Worm (Caenorhabditis elegans): ENCODE data around the gene agxt-1.

DNA sequence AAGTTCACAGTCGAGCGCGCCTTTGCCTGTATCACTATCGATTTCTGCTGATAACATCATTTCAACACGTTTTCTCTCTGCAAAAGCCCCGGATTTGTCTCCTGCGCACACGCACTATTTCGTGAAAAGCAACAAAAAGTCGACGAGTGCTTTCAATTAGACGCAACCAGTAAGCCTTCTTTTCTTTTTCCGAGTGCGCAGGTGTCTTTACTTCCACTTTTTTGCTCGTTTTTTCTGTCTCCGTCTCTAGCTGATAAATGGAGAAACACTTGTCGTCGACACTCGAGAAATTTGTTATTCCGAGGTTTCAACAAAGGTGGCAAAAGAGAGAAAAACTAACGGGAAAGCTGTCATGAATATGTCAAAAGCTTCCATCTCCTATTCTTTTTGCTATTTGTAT is 46.2 kb downstream of the agxt-1 start:
- no peak for TF ChIP-seq nhr-120 (GFP tag; IDR thresholded peaks at IDR 0.05)
- TF ChIP-seq hlh-12 (tag; optimal IDR thresholded peaks at IDR 0.05): no peak
- TF ChIP-seq akir-1 (GFP tag; optimal IDR thresholded peaks at IDR 0.05): no peak
- TF ChIP-seq nfyb-1 (GFP tag; IDR thresholded peaks at IDR 0.05): no peak
- TF ChIP-seq cebp-2 (GFP tag; IDR thresholded peaks at IDR 0.05): no peak

Measured in whole organism, young adult.